Fruit fly (Drosophila melanogaster): ENCODE measurements around the gene Nmdar1.
A peak's percentile ranks its signal among the peaks of the same experiment; 100 is the strongest.

Gene Nmdar1

DNA sequence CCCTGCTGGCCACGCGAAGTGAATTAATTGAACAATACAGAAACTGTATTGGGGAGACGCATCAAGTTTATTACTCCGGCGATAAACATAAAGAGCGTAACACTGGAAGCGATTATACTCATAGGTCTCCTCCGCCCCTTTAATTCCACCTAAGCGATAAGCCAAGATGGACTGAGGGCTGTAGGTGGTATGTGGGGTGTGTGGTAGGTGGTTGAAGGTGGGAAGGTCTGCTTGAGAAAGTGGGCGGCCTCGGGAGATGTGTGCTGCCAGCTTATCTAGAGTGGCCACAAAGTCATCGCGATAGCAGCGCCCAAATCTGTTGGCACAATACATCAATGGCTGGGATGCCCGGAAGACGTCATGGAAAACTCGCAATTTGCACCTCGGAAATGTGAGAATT is 25.5 kb downstream of the Nmdar1 start:
- TF ChIP-seq EcR (GFP tag; optimal IDR thresholded peaks at IDR 0.05) (peak; percentile 34), CG8301 (tag; optimal IDR thresholded peaks at IDR 0.05) (no peak), fd96Ca (GFP tag; IDR thresholded peaks at IDR 0.05) (no peak), CG10348 (GFP tag; IDR thresholded peaks at IDR 0.05) (no peak), CG32121 (GFP tag; IDR thresholded peaks at IDR 0.05) (no peak), gl (tag; optimal IDR thresholded peaks at IDR 0.05) (no peak), CG9948 (tag; optimal IDR thresholded peaks at IDR 0.05) (no peak), CG14655 (GFP tag; optimal IDR thresholded peaks at IDR 0.05) (no peak)

DNA sequence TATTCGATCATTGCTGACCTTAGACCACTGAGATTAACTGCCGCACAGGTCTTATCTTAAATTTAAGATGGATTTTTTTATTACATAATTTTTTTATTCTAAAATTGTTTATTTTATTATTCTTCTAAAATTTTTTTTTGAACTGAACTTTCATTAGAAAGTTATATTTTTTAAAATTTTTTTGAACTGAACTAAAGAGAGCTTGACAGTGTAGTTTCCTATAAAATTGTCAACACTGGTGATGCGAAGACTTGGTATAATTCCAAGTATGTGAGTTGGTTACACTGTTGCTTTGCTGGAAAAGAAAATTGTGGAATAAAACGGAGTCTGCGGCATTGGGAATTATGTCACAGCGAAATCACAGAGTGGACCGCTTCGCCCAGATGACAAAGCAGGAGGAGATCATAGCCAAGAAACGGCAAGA is 37.8 kb downstream of the Nmdar1 start, which contains the start of gene CG31550:
TSS of gene CG31550 (plus strand) at position 249 of the 424 bp plus-strand sequence.
- TF ChIP-seq CG15710 (tag; optimal IDR thresholded peaks at IDR 0.05) (peak; percentile 71), fd96Ca (GFP tag; IDR thresholded peaks at IDR 0.05) (no peak), CG8301 (tag; optimal IDR thresholded peaks at IDR 0.05) (no peak), CG12605 (GFP tag; IDR thresholded peaks at IDR 0.05) (no peak; the same call in 1 of the 2 replicates), CG13204 (GFP tag; optimal IDR thresholded peaks at IDR 0.05) (no peak), CG4496 (GFP tag; IDR thresholded peaks at IDR 0.05) (peak; percentile 69; the same call in 2 of the 3 replicates), CG34367 (tag; optimal IDR thresholded peaks at IDR 0.05) (no peak), Pif1B (GFP tag; optimal IDR thresholded peaks at IDR 0.05) (no peak), CG32121 (GFP tag; IDR thresholded peaks at IDR 0.05) (peak; percentile 68), CG9948 (tag; optimal IDR thresholded peaks at IDR 0.05) (peak; percentile 56), Ets98B (GFP tag; IDR thresholded peaks at IDR 0.05) (peak; percentile 55; the same call in 1 of the 2 replicates), CG17806 (tag; optimal IDR thresholded peaks at IDR 0.05) (no peak), D1 (tag; optimal IDR thresholded peaks at IDR 0.05) (no peak), CG8159 (tag; optimal IDR thresholded peaks at IDR 0.05) (no peak), CG10348 (GFP tag; IDR thresholded peaks at IDR 0.05) (no peak)

DNA sequence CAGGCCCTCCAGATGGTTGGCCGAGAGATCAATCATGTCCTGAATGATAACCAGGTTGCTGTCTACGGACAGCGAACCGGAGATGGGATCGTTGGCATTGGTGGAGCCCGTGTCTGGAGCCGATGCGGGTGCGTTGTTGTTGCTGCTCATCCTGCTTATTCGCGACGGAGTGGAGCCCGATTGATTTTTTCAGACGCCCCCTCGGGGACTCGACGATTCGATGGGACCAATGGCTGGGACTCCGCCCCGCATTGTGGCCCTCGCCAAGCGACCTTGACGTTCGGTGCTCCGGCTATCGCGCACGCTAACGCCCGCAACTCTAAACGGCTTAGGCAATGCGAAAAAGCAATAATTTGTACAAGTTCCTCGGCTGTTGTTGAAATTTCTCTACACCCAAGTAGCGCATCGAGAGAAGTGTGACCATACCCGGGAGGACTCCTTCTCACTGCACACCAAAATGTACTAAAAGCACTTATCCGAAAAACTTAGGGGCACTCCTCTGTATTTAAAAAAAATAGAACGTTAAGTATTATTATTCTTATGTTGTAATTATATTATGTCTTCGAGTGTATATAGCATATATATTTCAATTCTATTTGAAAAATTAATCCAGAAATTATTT is 39.5 kb downstream of the Nmdar1 start, which contains the start of gene ksr:
TSS of gene ksr (minus strand) at position 419 of the 622 bp plus-strand sequence.
- TF ChIP-seq D1 (tag; optimal IDR thresholded peaks at IDR 0.05) (no peak), CG13204 (GFP tag; optimal IDR thresholded peaks at IDR 0.05) (no peak), CG8301 (tag; optimal IDR thresholded peaks at IDR 0.05) (no peak), Pif1A (GFP tag; optimal IDR thresholded peaks at IDR 0.05) (no peak), CG32121 (GFP tag; IDR thresholded peaks at IDR 0.05) (no peak), Snoo (tag; optimal IDR thresholded peaks at IDR 0.05) (no peak), CG10348 (GFP tag; IDR thresholded peaks at IDR 0.05) (no peak), CG12605 (GFP tag; IDR thresholded peaks at IDR 0.05) (0 out of 2 replicates have a peak, but pooled peaks have one; percentile 33), Pif1B (GFP tag; optimal IDR thresholded peaks at IDR 0.05) (no peak), CG15710 (tag; optimal IDR thresholded peaks at IDR 0.05) (peak; percentile 22), gl (tag; optimal IDR thresholded peaks at IDR 0.05) (no peak), CG4496 (GFP tag; IDR thresholded peaks at IDR 0.05) (peak; percentile 29; the same call in 1 of the 3 replicates), fd96Ca (GFP tag; IDR thresholded peaks at IDR 0.05) (no peak), Ets98B (GFP tag; IDR thresholded peaks at IDR 0.05) (peak; percentile 8; the same call in 1 of the 2 replicates), CG8159 (tag; optimal IDR thresholded peaks at IDR 0.05) (no peak)

DNA sequence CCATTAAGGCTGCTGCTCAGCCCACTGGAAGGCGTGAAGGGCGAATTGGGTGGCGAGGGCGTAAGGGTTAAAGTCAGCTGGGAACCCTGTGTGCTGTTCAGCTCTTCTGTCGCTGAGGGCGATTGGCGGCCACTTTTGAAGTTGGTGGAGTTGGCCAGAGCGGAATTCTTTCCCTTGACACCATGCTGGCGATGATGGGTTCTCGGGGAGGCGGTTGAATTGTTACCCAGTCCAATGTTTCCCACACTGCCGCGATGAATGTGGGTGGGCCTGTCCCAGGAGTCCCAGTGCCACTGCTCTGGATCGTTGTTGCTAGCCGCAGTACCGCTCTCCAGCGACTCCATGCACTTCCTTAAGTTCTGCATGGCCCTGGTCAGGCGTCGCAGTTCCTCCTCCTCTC is 40.3 kb downstream of the Nmdar1 start:
- TF ChIP-seq Pif1B (GFP tag; optimal IDR thresholded peaks at IDR 0.05) (no peak), fd96Ca (GFP tag; IDR thresholded peaks at IDR 0.05) (no peak), CG9948 (tag; optimal IDR thresholded peaks at IDR 0.05) (no peak)

DNA sequence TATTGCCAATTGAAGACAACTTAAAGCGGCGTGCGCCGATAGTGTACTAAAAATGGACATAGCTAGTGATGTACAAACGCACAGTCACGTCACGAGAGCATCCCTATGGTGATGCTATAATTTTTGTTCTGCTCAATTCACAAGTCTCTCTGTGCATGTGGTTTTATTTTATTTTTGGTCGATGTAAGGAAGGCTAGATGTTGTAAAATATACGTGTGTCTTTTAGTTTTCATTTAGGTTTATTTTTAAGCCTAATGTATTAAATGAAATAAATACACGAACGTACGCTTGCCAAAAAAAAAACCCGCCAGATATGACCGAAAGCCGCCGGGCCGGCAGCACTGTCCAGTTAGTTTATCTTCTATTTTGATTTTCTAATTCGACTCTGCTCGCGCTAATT is 48.6 kb downstream of the Nmdar1 start, which contains the start of the genes CG45100, HDAC3 and Hcs:
TSS of gene CG45100 (minus strand) at position 50 of the 400 bp plus-strand sequence.
TSS of gene HDAC3 (minus strand) at position 50 of the 400 bp plus-strand sequence.
TSS of gene Hcs (plus strand) at position 349 of the 400 bp plus-strand sequence.
- TF ChIP-seq fd96Ca (GFP tag; IDR thresholded peaks at IDR 0.05): 0 out of 3 replicates have a peak, but pooled peaks have one; percentile 15
- TF ChIP-seq CG8159 (tag; optimal IDR thresholded peaks at IDR 0.05): no peak
- TF ChIP-seq CG8301 (tag; optimal IDR thresholded peaks at IDR 0.05): no peak
- peak; percentile 19 for TF ChIP-seq CG15710 (tag; optimal IDR thresholded peaks at IDR 0.05)
- TF ChIP-seq CG34367 (tag; optimal IDR thresholded peaks at IDR 0.05): no peak

DNA sequence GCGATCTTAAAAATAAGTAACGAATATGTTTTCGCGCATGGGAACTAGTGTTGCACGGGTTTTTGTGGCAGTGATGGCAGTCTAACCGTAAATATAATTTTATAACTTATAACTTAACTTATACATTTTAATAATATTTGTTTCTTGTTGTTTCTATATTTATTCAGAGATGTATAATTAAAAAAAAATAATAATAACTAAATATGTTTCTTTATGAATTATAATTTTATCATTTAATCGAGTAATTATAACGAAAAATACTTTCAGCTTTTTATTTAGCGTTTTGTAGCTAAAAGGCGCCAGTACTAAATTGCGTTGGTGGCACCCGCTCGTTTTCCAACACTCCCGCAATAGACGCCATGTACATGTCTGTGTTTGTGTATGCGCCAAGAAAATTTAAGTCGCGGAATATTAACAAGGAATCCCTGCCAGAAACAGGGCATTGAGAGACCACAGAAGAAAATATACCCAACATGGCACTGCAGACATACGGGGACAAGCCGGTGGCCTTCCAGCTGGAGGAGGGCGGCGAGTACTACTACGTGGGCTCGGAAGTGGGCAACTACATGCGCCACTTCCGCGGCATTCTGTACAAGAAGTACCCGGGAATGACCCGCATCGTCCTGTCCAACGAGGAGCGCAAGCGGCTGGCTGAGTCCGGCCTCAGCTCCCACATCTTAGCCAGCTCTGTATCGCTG is 52.4 kb downstream of the Nmdar1 start, which contains the start of the genes mRpL44 and Snr1:
TSS of gene mRpL44 (minus strand) at position 51 of the 698 bp plus-strand sequence.
TSS of gene Snr1 (plus strand) at position 341 of the 698 bp plus-strand sequence.
- no peak for TF ChIP-seq CG14655 (GFP tag; optimal IDR thresholded peaks at IDR 0.05)
- TF ChIP-seq fd96Ca (GFP tag; IDR thresholded peaks at IDR 0.05): 0 out of 3 replicates have a peak, but pooled peaks have one; percentile 49
- TF ChIP-seq CG32121 (GFP tag; IDR thresholded peaks at IDR 0.05): 0 out of 2 replicates have a peak, but pooled peaks have one; percentile 9
- no peak for TF ChIP-seq CG10348 (GFP tag; IDR thresholded peaks at IDR 0.05)
- TF ChIP-seq Snoo (tag; optimal IDR thresholded peaks at IDR 0.05): peak; percentile 55
- TF ChIP-seq CG4496 (GFP tag; IDR thresholded peaks at IDR 0.05): 0 out of 3 replicates have a peak, but pooled peaks have one; percentile 21
- no peak for TF ChIP-seq CG13204 (GFP tag; optimal IDR thresholded peaks at IDR 0.05)
- TF ChIP-seq CG17806 (tag; optimal IDR thresholded peaks at IDR 0.05): no peak
- no peak for TF ChIP-seq CG8301 (tag; optimal IDR thresholded peaks at IDR 0.05)
- TF ChIP-seq gl (tag; optimal IDR thresholded peaks at IDR 0.05): no peak
- TF ChIP-seq rn (GFP tag; IDR thresholded peaks at IDR 0.05): no peak
- TF ChIP-seq CG12605 (GFP tag; IDR thresholded peaks at IDR 0.05): no peak
- no peak for TF ChIP-seq EcR (GFP tag; optimal IDR thresholded peaks at IDR 0.05)
- no peak for TF ChIP-seq CG34367 (tag; optimal IDR thresholded peaks at IDR 0.05)
- no peak for TF ChIP-seq Pif1A (GFP tag; optimal IDR thresholded peaks at IDR 0.05)
- TF ChIP-seq CG15710 (tag; optimal IDR thresholded peaks at IDR 0.05): peak; percentile 50
- no peak for TF ChIP-seq CG8159 (tag; optimal IDR thresholded peaks at IDR 0.05)
- TF ChIP-seq D1 (tag; optimal IDR thresholded peaks at IDR 0.05): no peak
- no peak for TF ChIP-seq Pif1B (GFP tag; optimal IDR thresholded peaks at IDR 0.05)
- no peak for TF ChIP-seq Ets98B (GFP tag; IDR thresholded peaks at IDR 0.05)
- TF ChIP-seq CG9948 (tag; optimal IDR thresholded peaks at IDR 0.05): peak; percentile 7

Data from whole organism, pupa.